Worm (Caenorhabditis elegans) whole organism, L3 larva: Measurements from ENCODE around the gene glb-32.

Source experiments
- ama-1 ChIP-seq: fragments of 150-350 bp; optimal IDR thresholded peaks from 2 replicates; lab custom pipeline; 2018
- elt-1 ChIP-seq: fragments of 150-350 bp; optimal IDR thresholded peaks from 2 replicates; lab custom pipeline; 2014; ENCODE audit warnings: missing biosample characterization, missing genetic modification characterization
- mdl-1 ChIP-seq: fragments of 150-350 bp; optimal IDR thresholded peaks from 2 replicates; lab custom pipeline; 2014; ENCODE audit warnings: missing biosample characterization, missing genetic modification characterization
- nhr-12 ChIP-seq: fragments of 150-350 bp; optimal IDR thresholded peaks from 2 replicates; lab custom pipeline; 2014; ENCODE audit warnings: missing biosample characterization, missing genetic modification characterization
- nhr-25 ChIP-seq: sonication (generic microtip); optimal IDR thresholded peaks from 2 replicates; lab custom pipeline; 2017; ENCODE audit warnings: missing biosample characterization, missing genetic modification characterization
- unc-62 ChIP-seq: fragments of 150-350 bp; sonication (generic microtip); optimal IDR thresholded peaks from 4 replicates; lab custom pipeline; 2014; ENCODE audit warnings: missing biosample characterization, missing genetic modification reagents, missing genetic modification characterization

ce11 chrV:5119679-5120078 lies 30.3 kb upstream of the glb-32 start, which contains the start of gene sid-1:
- TF ChIP-seq ama-1 (no peak), unc-62 (no peak), elt-1 (no peak), nhr-12 (tag; lab: Kevin White, UChicago) (no peak), nhr-25 (no peak), mdl-1 (no peak)
